Fruit fly (Drosophila melanogaster) S2 (cell line): ENCODE results near the gene Suv3.

Source experiments
- CG8478 ChIP-seq: fragments of >200 bp; optimal IDR thresholded peaks from 2 replicates; lab custom pipeline; 2018
- CTCF ChIP-seq, 2 experiments: fragments of >200 bp; optimal IDR thresholded peaks; 2 replicates each; lab custom pipeline; 2018

DNA sequence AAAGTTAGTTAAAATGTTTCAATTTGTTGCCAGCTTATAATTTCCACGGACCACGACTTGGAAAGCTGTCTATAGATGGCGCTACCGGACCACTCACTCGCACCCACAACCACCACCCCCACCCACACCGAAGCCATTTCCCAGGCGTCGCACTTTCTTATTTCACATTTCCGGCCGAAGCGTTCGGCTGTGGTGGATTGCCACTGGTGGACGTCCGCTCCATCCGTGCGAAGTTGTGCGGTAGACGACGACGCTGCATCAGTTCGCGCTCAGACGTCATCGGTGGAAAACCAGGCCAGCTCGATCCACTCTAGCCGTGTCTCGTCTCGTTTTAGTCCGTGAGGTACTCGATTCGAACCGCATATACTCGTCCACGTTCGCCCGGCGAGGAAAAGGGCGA lies 48.3 kb downstream of the Suv3 start, which contains the start of gene CG1090:
- TF ChIP-seq CG8478 (lab: Kevin White, UChicago): no peak
- peak in 1 of 2 experiments; percentile 24 for TF ChIP-seq CTCF (optimal IDR thresholded peaks at IDR 0.05; lab: Kevin White, UChicago)
